Fruit fly (Drosophila melanogaster) S2 (cell line): Measurements from ENCODE around the gene CG9147.

ENCODE experiments used
- CG8478 ChIP-seq: fragments of >200 bp; optimal IDR thresholded peaks from 2 replicates; lab custom pipeline; 2018
- CTCF ChIP-seq, 2 experiments: fragments of >200 bp; optimal IDR thresholded peaks; 2 replicates each; lab custom pipeline; 2018

dm6 chr2L:6068544-6069251, 2.9 kb downstream of the CG9147 start, which contains the start of the genes CG9150 and Pfdn1:
- TF ChIP-seq CTCF (optimal IDR thresholded peaks at IDR 0.05; lab: Kevin White, UChicago) = no peak
- no peak for TF ChIP-seq CG8478 (lab: Kevin White, UChicago)
